Worm (Caenorhabditis elegans): Measurements from ENCODE around the gene fbxa-90.

DNA sequence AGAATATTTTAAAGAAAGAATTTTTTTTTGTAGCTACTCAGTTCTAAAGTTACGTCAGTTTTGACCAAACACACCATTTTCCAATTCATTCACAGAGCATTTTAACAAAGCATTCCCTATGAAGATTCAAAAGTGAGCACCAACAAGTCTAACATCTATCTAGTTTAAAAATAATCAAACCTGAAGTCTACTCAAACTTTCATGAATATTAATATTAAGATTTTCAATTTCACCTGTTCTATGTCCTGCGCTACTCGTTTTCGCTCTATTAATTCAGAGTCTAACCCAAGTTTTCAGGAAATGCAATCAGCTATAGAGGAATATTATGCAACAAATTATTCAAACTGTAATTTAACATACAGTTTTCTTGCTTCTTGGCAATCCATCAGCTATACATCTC is 5.5 kb downstream of the fbxa-90 start, which contains the start of gene srh-119:
- no peak for TF ChIP-seq ama-1 (optimal IDR thresholded peaks at IDR 0.05)
- TF ChIP-seq flt-1 (GFP tag; IDR thresholded peaks at IDR 0.05), result no peak
- TF ChIP-seq B0310.2 (tag; optimal IDR thresholded peaks at IDR 0.05), result no peak
- no peak for TF ChIP-seq scrt-1 (GFP tag; IDR thresholded peaks at IDR 0.05)
- no peak for TF ChIP-seq F13C5.2 (tag; optimal IDR thresholded peaks at IDR 0.05)
- no peak for TF ChIP-seq tbx-11 (GFP tag; IDR thresholded peaks at IDR 0.05)
- TF ChIP-seq ceh-36 (tag; optimal IDR thresholded peaks at IDR 0.05), result no peak
- no peak for TF ChIP-seq aly-1 (tag; optimal IDR thresholded peaks at IDR 0.05)
- TF ChIP-seq ets-7 (tag; optimal IDR thresholded peaks at IDR 0.05), result no peak
- TF ChIP-seq tbx-37 (GFP tag; conservative IDR thresholded peaks at IDR 0.05), result no peak
- no peak for TF ChIP-seq sea-1 (GFP tag; conservative IDR thresholded peaks at IDR 0.05)
- TF ChIP-seq hmg-4 (GFP tag; optimal IDR thresholded peaks at IDR 0.05), result no peak
